Worm (Caenorhabditis elegans) whole organism, early embryonic: ENCODE measurements around the gene let-19.

Experiments
- B0310.2 ChIP-seq: sonication (generic microtip); optimal IDR thresholded peaks from 2 replicates; lab custom pipeline; 2016; ENCODE audit warnings: mild to moderate bottlenecking, missing genetic modification characterization, missing compliant biosample characterization
- F13C5.2 ChIP-seq: sonication (generic microtip); optimal IDR thresholded peaks from 2 replicates; lab custom pipeline; 2017; ENCODE audit warnings: mild to moderate bottlenecking, missing genetic modification characterization, inconsistent platforms, missing compliant biosample characterization
- ama-1 ChIP-seq: fragments of 150-350 bp; optimal IDR thresholded peaks from 2 replicates; lab custom pipeline; 2014
- ceh-13 ChIP-seq: fragments of 200-800 bp; sonication (Bioruptor generic); optimal IDR thresholded peaks from 2 replicates; lab custom pipeline; 2018; ENCODE audit warnings: mild to moderate bottlenecking, missing genetic modification characterization, missing compliant biosample characterization
- ets-7 ChIP-seq: sonication (generic microtip); optimal IDR thresholded peaks from 2 replicates; lab custom pipeline; 2016; ENCODE audit warnings: missing genotype, missing genetic modification characterization, missing compliant biosample characterization
- flt-1 ChIP-seq: fragments of 200-800 bp; sonication (Bioruptor generic); IDR thresholded peaks from 2 replicates; pipeline ENCODE4 v1.3.6; 2022; ENCODE audit warnings: missing genetic modification characterization, missing compliant biosample characterization
- hmg-4 ChIP-seq: fragments of 200-800 bp; sonication (Bioruptor generic); optimal IDR thresholded peaks from 2 replicates; lab custom pipeline; 2018; ENCODE audit warnings: mild to moderate bottlenecking, missing genetic modification characterization, missing compliant biosample characterization
- hnd-1 ChIP-seq: sonication (generic microtip); optimal IDR thresholded peaks from 2 replicates; lab custom pipeline; 2016; ENCODE audit warnings: missing genetic modification characterization, missing compliant biosample characterization
- pes-1 ChIP-seq: fragments of 200-800 bp; sonication (Bioruptor generic); IDR thresholded peaks from 2 replicates; pipeline ENCODE4 v1.3.6; 2022; ENCODE audit warnings: missing genetic modification reagents, missing genetic modification characterization, missing compliant biosample characterization
- scrt-1 ChIP-seq: fragments of 200-800 bp; sonication (Bioruptor generic); IDR thresholded peaks from 2 replicates; pipeline ENCODE4 v1.3.6; 2022; ENCODE audit warnings: missing genetic modification characterization, missing compliant biosample characterization
- sea-1 ChIP-seq: fragments of 200-800 bp; sonication (Bioruptor generic); conservative IDR thresholded peaks from 2 replicates; pipeline ENCODE4 v1.3.6; 2022; ENCODE audit warnings: missing genetic modification characterization, missing compliant biosample characterization
- tbx-11 ChIP-seq: fragments of 200-800 bp; sonication (Bioruptor generic); IDR thresholded peaks from 2 replicates; pipeline ENCODE4 v1.3.6; 2022; ENCODE audit warnings: missing genetic modification characterization, missing compliant biosample characterization
- tra-4 ChIP-seq: sonication (generic microtip); optimal IDR thresholded peaks from 2 replicates; lab custom pipeline; 2017; ENCODE audit warnings: missing genetic modification characterization, missing compliant biosample characterization

ce11 chrII:8746298-8746775 is 24.4 kb upstream of the let-19 start:
- no peak for TF ChIP-seq ets-7 (tag; lab: Kevin White, UChicago)
- no peak for TF ChIP-seq tra-4 (tag; lab: Kevin White, UChicago)
- TF ChIP-seq ama-1 (lab: Kevin White, UChicago) = no peak
- TF ChIP-seq flt-1 (GFP tag; lab: Robert Waterston, UW) = no peak
- no peak for TF ChIP-seq hnd-1 (tag; lab: Kevin White, UChicago)
- no peak for TF ChIP-seq hmg-4
- TF ChIP-seq pes-1 (GFP tag; lab: Robert Waterston, UW) = no peak
- TF ChIP-seq tbx-11 = no peak
- TF ChIP-seq scrt-1 (GFP tag; lab: Robert Waterston, UW) = no peak
- TF ChIP-seq sea-1 (GFP tag; lab: Robert Waterston, UW) = no peak
- TF ChIP-seq ceh-13 (GFP tag; lab: Kevin White, UChicago) = no peak
- no peak for TF ChIP-seq B0310.2 (tag; lab: Kevin White, UChicago)
- no peak for TF ChIP-seq F13C5.2 (tag; lab: Kevin White, UChicago)
